Worm (Caenorhabditis elegans) whole organism, L4 larva: Measurements from ENCODE around the gene prp-19.
A peak's percentile ranks its signal among the peaks of the same experiment; 100 is the strongest.

Source experiments
- D1046.2 ChIP-seq: fragments of 200-800 bp; sonication (Bioruptor generic); IDR thresholded peaks from 2 replicates; pipeline ENCODE4 v1.3.6; 2022; ENCODE audit warnings: missing genetic modification characterization, missing compliant biosample characterization
- T26A8.4 ChIP-seq: fragments of 200-800 bp; sonication (Bioruptor generic); IDR thresholded peaks from 2 replicates; pipeline ENCODE4 v1.3.6; 2022; ENCODE audit warnings: missing genetic modification characterization, missing compliant biosample characterization
- Y75B8A.6 ChIP-seq: fragments of 200-800 bp; sonication (Bioruptor generic); IDR thresholded peaks from 2 replicates; pipeline ENCODE4 v1.3.6; 2022; ENCODE audit warnings: missing genetic modification reagents, missing genetic modification characterization, missing compliant biosample characterization
- aha-1 ChIP-seq: fragments of 150-350 bp; peaks from one replicate; lab custom pipeline; 2014; ENCODE audit warnings: missing biosample characterization, missing genetic modification characterization
- aly-2 ChIP-seq: sonication (generic microtip); optimal IDR thresholded peaks from 2 replicates; lab custom pipeline; 2018; ENCODE audit warnings: missing biosample characterization, missing genetic modification characterization
- ama-1 ChIP-seq: fragments of 150-350 bp; optimal IDR thresholded peaks from 2 replicates; lab custom pipeline; 2014; ENCODE audit warnings: inconsistent platforms, mixed read lengths
- arid-1 ChIP-seq: fragments of 200-800 bp; sonication (Bioruptor generic); conservative IDR thresholded peaks from 2 replicates; pipeline ENCODE4 v1.3.6; 2022; ENCODE audit warnings: missing genetic modification reagents, missing genetic modification characterization, missing compliant biosample characterization
- ceh-62 ChIP-seq: sonication (generic microtip); optimal IDR thresholded peaks from 2 replicates; lab custom pipeline; 2017; ENCODE audit warnings: missing biosample characterization, missing genetic modification characterization
- cey-2 ChIP-seq: sonication (generic microtip); optimal IDR thresholded peaks from 3 replicates; lab custom pipeline; 2017; ENCODE audit warnings: missing genetic modification characterization, mild to moderate bottlenecking, missing compliant biosample characterization, antibody characterized with exemption, borderline replicate concordance; ENCODE audit not compliant: insufficient read depth
- ctbp-1 ChIP-seq: fragments of 200-800 bp; sonication (Bioruptor generic); IDR thresholded peaks from 2 replicates; pipeline ENCODE4 v1.3.6; 2022; ENCODE audit warnings: missing genetic modification reagents, missing genetic modification characterization, missing compliant biosample characterization
- daf-19 ChIP-seq: fragments of 200-800 bp; sonication (Bioruptor generic); conservative IDR thresholded peaks from 2 replicates; pipeline ENCODE4 v1.3.6; 2022; ENCODE audit warnings: missing genetic modification characterization, missing compliant biosample characterization
- daf-8 ChIP-seq: fragments of 200-800 bp; sonication (Bioruptor generic); IDR thresholded peaks from 2 replicates; pipeline ENCODE4 v1.3.6; 2022; ENCODE audit warnings: missing genetic modification characterization, missing compliant biosample characterization
- duxl-1 ChIP-seq: sonication (generic microtip); optimal IDR thresholded peaks from 2 replicates; lab custom pipeline; 2016; ENCODE audit warnings: mild to moderate bottlenecking, missing genetic modification characterization, moderate library complexity, missing compliant biosample characterization; ENCODE audit not compliant: poor library complexity
- egl-27 ChIP-seq: sonication (generic microtip); optimal IDR thresholded peaks from 3 replicates; lab custom pipeline; 2017; ENCODE audit warnings: missing biosample characterization, missing genetic modification reagents, missing genetic modification characterization
- fos-1 ChIP-seq: fragments of 150-350 bp; optimal IDR thresholded peaks from 2 replicates; lab custom pipeline; 2014; ENCODE audit warnings: missing biosample characterization, missing genetic modification characterization
- jun-1 ChIP-seq: fragments of 150-350 bp; optimal IDR thresholded peaks from 2 replicates; lab custom pipeline; 2014; ENCODE audit warnings: missing biosample characterization, missing genetic modification reagents, missing genetic modification characterization
- lim-7 ChIP-seq: fragments of 200-800 bp; sonication (Bioruptor generic); IDR thresholded peaks from 2 replicates; pipeline ENCODE4 v1.3.6; 2022; ENCODE audit warnings: missing genetic modification characterization, missing compliant biosample characterization
- lin-38 ChIP-seq: fragments of 200-800 bp; sonication (Bioruptor generic); IDR thresholded peaks from 2 replicates; pipeline ENCODE4 v1.3.6; 2022; ENCODE audit warnings: missing genetic modification reagents, missing genetic modification characterization, missing compliant biosample characterization
- lin-39 ChIP-seq: fragments of 150-350 bp; optimal IDR thresholded peaks from 2 replicates; lab custom pipeline; 2014; ENCODE audit warnings: missing biosample characterization, missing genetic modification reagents, missing genetic modification characterization
- lir-3 ChIP-seq: sonication (generic microtip); optimal IDR thresholded peaks from 2 replicates; lab custom pipeline; 2016; ENCODE audit warnings: mild to moderate bottlenecking, missing genetic modification characterization, missing compliant biosample characterization
- madf-5 ChIP-seq, 2 experiments: fragments of 200-800 bp; sonication (Bioruptor generic); IDR thresholded peaks; 2 replicates each; pipeline ENCODE4 v1.3.6; 2022; ENCODE audit warnings: missing compliant biosample characterization in 2 of 2, missing genetic modification characterization in 2 of 2
- madf-9 ChIP-seq: fragments of 200-800 bp; sonication (Bioruptor generic); conservative IDR thresholded peaks from 2 replicates; pipeline ENCODE4 v1.3.6; 2022; ENCODE audit warnings: missing genetic modification reagents, missing genetic modification characterization, missing compliant biosample characterization
- mdt-29 ChIP-seq: fragments of 200-800 bp; sonication (Bioruptor generic); IDR thresholded peaks from 2 replicates; pipeline ENCODE4 v1.3.6; 2022; ENCODE audit warnings: missing genetic modification reagents, missing genetic modification characterization, missing compliant biosample characterization
- nhr-10 ChIP-seq: fragments of 150-350 bp; optimal IDR thresholded peaks from 2 replicates; lab custom pipeline; 2014; ENCODE audit warnings: missing biosample characterization, missing genetic modification characterization
- nhr-102 ChIP-seq: sonication (generic microtip); optimal IDR thresholded peaks from 2 replicates; lab custom pipeline; 2016; ENCODE audit warnings: mild to moderate bottlenecking, missing genetic modification characterization, moderate library complexity, missing compliant biosample characterization
- nhr-28 ChIP-seq: fragments of 150-350 bp; optimal IDR thresholded peaks from 2 replicates; lab custom pipeline; 2014; ENCODE audit warnings: missing biosample characterization, missing genetic modification characterization
- nhr-76 ChIP-seq: fragments of 150-350 bp; optimal IDR thresholded peaks from 2 replicates; lab custom pipeline; 2014; ENCODE audit warnings: missing biosample characterization, missing genetic modification characterization
- pha-4 ChIP-seq, 2 experiments: fragments of 150-350 bp in 1 of 2; fragments of 200-800 bp in 1 of 2; sonication (Bioruptor generic) in 1 of 2; IDR thresholded peaks in 1 of 2; optimal IDR thresholded peaks in 1 of 2; 2 replicates each; pipeline versions ENCODE4 v1.3.6 to Lab custom; 2014 to 2022; ENCODE audit warnings: missing genetic modification characterization in 2 of 2, missing genetic modification reagents in 2 of 2, missing biosample characterization in 1 of 2, missing compliant biosample characterization in 1 of 2
- saeg-2 ChIP-seq: fragments of 200-800 bp; sonication (Bioruptor generic); IDR thresholded peaks from 2 replicates; pipeline ENCODE4 v1.3.6; 2022; ENCODE audit warnings: missing genetic modification reagents, missing genetic modification characterization, missing compliant biosample characterization
- set-16 ChIP-seq: fragments of 200-800 bp; sonication (Bioruptor generic); IDR thresholded peaks from 2 replicates; pipeline ENCODE4 v1.3.6; 2022; ENCODE audit warnings: missing genetic modification reagents, missing genetic modification characterization, missing compliant biosample characterization
- spr-1 ChIP-seq: sonication (generic microtip); optimal IDR thresholded peaks from 2 replicates; lab custom pipeline; 2016; ENCODE audit warnings: mild to moderate bottlenecking, missing genetic modification characterization, missing compliant biosample characterization
- spr-3 ChIP-seq: fragments of 200-800 bp; sonication (Bioruptor generic); optimal IDR thresholded peaks from 2 replicates; lab custom pipeline; 2018; ENCODE audit warnings: mild to moderate bottlenecking, missing genetic modification characterization, missing compliant biosample characterization
- unc-130 ChIP-seq: sonication (generic microtip); optimal IDR thresholded peaks from 2 replicates; lab custom pipeline; 2016; ENCODE audit warnings: missing genetic modification reagents, missing genetic modification characterization, missing compliant biosample characterization
- unc-39 ChIP-seq: sonication (generic microtip); optimal IDR thresholded peaks from 2 replicates; lab custom pipeline; 2017; ENCODE audit warnings: missing biosample characterization, missing genetic modification characterization
- unc-62 ChIP-seq, 3 experiments: fragments of 150-350 bp in 1 of 3; sonication (generic microtip); optimal IDR thresholded peaks in 2 of 3; peaks in 1 of 3; 1 replicate in 1 of 3; 2 replicates in 2 of 3; lab custom pipeline; 2014 to 2017; ENCODE audit warnings: missing biosample characterization in 3 of 3, missing genetic modification characterization in 3 of 3, missing genetic modification reagents in 3 of 3, missing genotype in 1 of 3
- zag-1 ChIP-seq: fragments of 150-350 bp; optimal IDR thresholded peaks from 2 replicates; lab custom pipeline; 2014; ENCODE audit warnings: missing biosample characterization, missing genetic modification characterization
- zfp-2 ChIP-seq: sonication (generic microtip); optimal IDR thresholded peaks from 2 replicates; lab custom pipeline; 2016; ENCODE audit warnings: mild to moderate bottlenecking, missing genetic modification characterization, missing compliant biosample characterization
- zip-2 ChIP-seq: fragments of 150-350 bp; optimal IDR thresholded peaks from 2 replicates; lab custom pipeline; 2014; ENCODE audit warnings: missing biosample characterization, missing genetic modification characterization
- ztf-11 ChIP-seq: fragments of 150-350 bp; optimal IDR thresholded peaks from 2 replicates; lab custom pipeline; 2014; ENCODE audit warnings: missing biosample characterization, missing genetic modification characterization

The prp-19 gene

DNA sequence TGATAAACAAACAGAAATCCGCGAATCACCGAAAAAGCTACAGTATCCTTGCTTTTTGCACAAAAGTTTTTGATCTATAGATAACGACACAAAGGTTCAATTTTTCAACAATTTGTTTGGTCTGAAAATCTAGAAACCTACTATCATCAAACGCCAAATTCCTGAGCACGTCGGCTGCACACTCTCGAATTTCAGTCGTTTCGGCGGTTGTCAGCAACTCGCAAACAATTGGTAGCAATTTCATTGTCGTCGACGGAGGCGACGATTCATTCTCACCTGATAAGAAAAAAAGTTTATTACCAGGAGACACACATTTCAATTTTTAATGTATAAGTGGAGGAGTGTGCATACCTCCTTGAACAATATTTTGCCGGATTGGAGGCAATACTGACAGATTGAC lies 26.0 kb downstream of the prp-19 start (continued):
- TF ChIP-seq zag-1 (no peak), Y75B8A.6 (GFP tag; lab: Robert Waterston, UW) (no peak), set-16 (GFP tag; lab: Robert Waterston, UW) (no peak), ctbp-1 (GFP tag; lab: Robert Waterston, UW) (no peak), ama-1 (lab: Kevin White, UChicago) (no peak), cey-2 (tag; lab: Kevin White, UChicago) (no peak), madf-5 (GFP tag; IDR thresholded peaks at IDR 0.05; lab: Robert Waterston, UW) (no peak), ceh-62 (no peak), pha-4 (GFP tag; IDR thresholded peaks at IDR 0.05; lab: Robert Waterston, UW) (no peak), pha-4 (tag; optimal IDR thresholded peaks at IDR 0.05; lab: Kevin White, UChicago) (no peak), lin-39 (tag; lab: Kevin White, UChicago) (no peak), unc-39 (tag; lab: Kevin White, UChicago) (no peak), zip-2 (tag; lab: Kevin White, UChicago) (no peak), lir-3 (tag; lab: Kevin White, UChicago) (no peak), T26A8.4 (GFP tag; lab: Robert Waterston, UW) (no peak), mdt-29 (no peak), spr-3 (GFP tag; lab: Kevin White, UChicago) (no peak), daf-8 (GFP tag; lab: Robert Waterston, UW) (no peak), arid-1 (GFP tag; lab: Robert Waterston, UW) (no peak), spr-1 (tag; lab: Kevin White, UChicago) (no peak), D1046.2 (GFP tag; lab: Robert Waterston, UW) (no peak), nhr-28 (tag; lab: Kevin White, UChicago) (peak; percentile 17), nhr-76 (no peak), duxl-1 (tag; lab: Kevin White, UChicago) (no peak), jun-1 (tag; lab: Kevin White, UChicago) (no peak), zfp-2 (tag; lab: Kevin White, UChicago) (no peak)

DNA sequence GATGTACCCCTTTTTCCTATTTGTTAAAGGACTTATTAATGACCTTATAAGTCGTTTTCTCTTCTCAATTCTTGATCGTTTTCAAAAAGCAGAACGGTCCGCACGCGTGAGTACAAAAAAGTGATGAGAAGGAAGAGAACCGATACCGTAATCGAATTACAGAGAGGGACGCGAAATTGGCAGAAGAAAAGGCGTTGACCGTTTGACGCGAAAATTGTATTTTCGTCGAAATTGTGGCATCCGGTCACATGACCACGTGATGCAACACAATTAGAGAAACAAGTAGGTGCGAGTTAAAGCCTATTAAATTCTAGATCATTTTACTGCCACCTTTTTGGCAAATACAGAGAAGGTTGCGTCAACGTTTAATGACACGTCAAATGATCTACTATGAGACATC lies 27.7 kb downstream of the prp-19 start:
- TF ChIP-seq unc-39 (tag; lab: Kevin White, UChicago) (no peak), lim-7 (GFP tag; lab: Robert Waterston, UW) (no peak), daf-19 (no peak), pha-4 (GFP tag; IDR thresholded peaks at IDR 0.05; lab: Robert Waterston, UW) (no peak), pha-4 (tag; optimal IDR thresholded peaks at IDR 0.05; lab: Kevin White, UChicago) (no peak), saeg-2 (GFP tag; lab: Robert Waterston, UW) (no peak), aly-2 (tag; lab: Kevin White, UChicago) (no peak), egl-27 (tag; lab: Kevin White, UChicago) (no peak), jun-1 (tag; lab: Kevin White, UChicago) (no peak), ztf-11 (no peak), lin-38 (no peak), lir-3 (tag; lab: Kevin White, UChicago) (no peak), mdt-29 (no peak), madf-5 (GFP tag; IDR thresholded peaks at IDR 0.05; lab: Robert Waterston, UW) (no peak), nhr-102 (no peak), nhr-76 (no peak), unc-130 (GFP tag; lab: Kevin White, UChicago) (no peak), madf-9 (GFP tag; lab: Robert Waterston, UW) (no peak), fos-1 (no peak), nhr-10 (tag; lab: Kevin White, UChicago) (no peak)

DNA sequence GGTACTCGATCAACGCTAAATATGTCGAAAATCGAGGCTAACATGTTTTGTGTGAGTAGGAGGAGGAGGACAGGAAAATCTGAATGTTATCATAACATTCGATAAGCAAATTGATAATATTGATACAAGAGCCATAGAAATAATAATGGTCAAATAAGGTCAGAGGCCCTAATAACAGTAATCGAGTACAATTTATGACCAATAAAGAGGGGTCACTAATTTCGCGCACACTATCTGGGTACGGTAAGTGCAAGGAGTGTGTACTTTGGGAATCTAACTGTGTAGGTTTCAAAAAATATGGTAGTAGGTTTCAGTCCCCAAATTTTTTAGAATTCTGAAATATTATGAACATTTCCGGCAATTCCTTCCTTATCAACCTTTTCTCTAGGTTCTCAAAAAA lies 28.3 kb downstream of the prp-19 start:
- TF ChIP-seq ztf-11 (no peak), saeg-2 (GFP tag; lab: Robert Waterston, UW) (no peak), unc-62 (GFP tag; optimal IDR thresholded peaks at IDR 0.05 in 1 of 2; lab: Kevin White, UChicago) (peak in 1 of 2 experiments; percentile 58), unc-62 (tag; optimal IDR thresholded peaks at IDR 0.05; lab: Kevin White, UChicago) (no peak), aha-1 (no peak)
